Fruit fly (Drosophila melanogaster): Measurements from ENCODE around the gene Tfb5.

The Tfb5 gene

dm6 chr2L:5002711-5003402 is 7.8 kb downstream of the Tfb5 start (continued):
- TF ChIP-seq acj6 (GFP tag; optimal IDR thresholded peaks at IDR 0.05) (peak; percentile 29), Eip78C (GFP tag) (peak; percentile 76), esn (GFP tag; optimal IDR thresholded peaks at IDR 0.05) (peak; percentile 41), CG6808 (GFP tag; optimal IDR thresholded peaks at IDR 0.05) (no peak), CG8319 (GFP tag; optimal IDR thresholded peaks at IDR 0.05) (no peak), Ets21C (GFP tag; optimal IDR thresholded peaks at IDR 0.05) (no peak), Eip93F (GFP tag; optimal IDR thresholded peaks at IDR 0.05) (no peak), CG4318 (GFP tag; optimal IDR thresholded peaks at IDR 0.05) (peak; percentile 67), Eip75B (GFP tag; optimal IDR thresholded peaks at IDR 0.05) (no peak), Hr38 (GFP tag; optimal IDR thresholded peaks at IDR 0.05) (no peak), spab (GFP tag; optimal IDR thresholded peaks at IDR 0.05) (no peak), CG8119 (GFP tag; IDR thresholded peaks at IDR 0.05) (peak; percentile 82), lz (GFP tag; optimal IDR thresholded peaks at IDR 0.05) (peak; percentile 42), fd85E (GFP tag; optimal IDR thresholded peaks at IDR 0.05) (no peak), Lpt (GFP tag; optimal IDR thresholded peaks at IDR 0.05) (peak; percentile 43), eg (GFP tag; IDR thresholded peaks at IDR 0.05) (peak; percentile 83), CG32006 (GFP tag; optimal IDR thresholded peaks at IDR 0.05) (peak; percentile 81), cyc (GFP tag; optimal IDR thresholded peaks at IDR 0.05) (peak; percentile 10), CG6163 (GFP tag; IDR thresholded peaks at IDR 0.05) (peak; percentile 82), CG9139 (GFP tag; optimal IDR thresholded peaks at IDR 0.05) (no peak), Met (GFP tag; optimal IDR thresholded peaks at IDR 0.05) (peak; percentile 17), svp (GFP tag) (peak; percentile 84), dac (GFP tag; optimal IDR thresholded peaks at IDR 0.05) (peak; percentile 45), CG31627 (GFP tag; optimal IDR thresholded peaks at IDR 0.05) (peak; percentile 12), CG1621 (tag; optimal IDR thresholded peaks at IDR 0.05) (no peak), CG3919 (GFP tag; optimal IDR thresholded peaks at IDR 0.05) (peak; percentile 34), CG11294 (GFP tag; IDR thresholded peaks at IDR 0.05) (peak; percentile 49; the same call in 1 of the 2 replicates), Hr4 (GFP tag; optimal IDR thresholded peaks at IDR 0.05) (peak; percentile 83), Blimp-1 (GFP tag; optimal IDR thresholded peaks at IDR 0.05) (no peak), Sox14 (GFP tag; optimal IDR thresholded peaks at IDR 0.05) (peak; percentile 39), net (GFP tag; optimal IDR thresholded peaks at IDR 0.05) (peak; percentile 37)

dm6 chr2L:5002031-5002430 is 8.6 kb downstream of the Tfb5 start:
- no peak for TF ChIP-seq Eip75B (GFP tag; optimal IDR thresholded peaks at IDR 0.05)
- TF ChIP-seq svp (GFP tag): peak; percentile 52
- TF ChIP-seq Eip78C (GFP tag): peak; percentile 21
- TF ChIP-seq OdsH (GFP tag; optimal IDR thresholded peaks at IDR 0.05): no peak

dm6 chr2L:5001582-5001929 is 9.1 kb downstream of the Tfb5 start:
- TF ChIP-seq vri (GFP tag; optimal IDR thresholded peaks at IDR 0.05): peak; percentile 90
- no peak for TF ChIP-seq fd85E (GFP tag; optimal IDR thresholded peaks at IDR 0.05)

dm6 chr2L:5000919-5001581 is 9.6 kb downstream of the Tfb5 start:
- TF ChIP-seq CG10631 (GFP tag; optimal IDR thresholded peaks at IDR 0.05): no peak
- TF ChIP-seq Blimp-1 (GFP tag; optimal IDR thresholded peaks at IDR 0.05): no peak
- no peak for TF ChIP-seq CG31627 (GFP tag; optimal IDR thresholded peaks at IDR 0.05)
- no peak for TF ChIP-seq spab (GFP tag; optimal IDR thresholded peaks at IDR 0.05)
- TF ChIP-seq fd59A (GFP tag; optimal IDR thresholded peaks at IDR 0.05): no peak
- no peak for TF ChIP-seq esn (GFP tag; optimal IDR thresholded peaks at IDR 0.05)
- TF ChIP-seq CG11294 (GFP tag; IDR thresholded peaks at IDR 0.05): peak; percentile 62
- peak; percentile 57 for TF ChIP-seq dsx (GFP tag; optimal IDR thresholded peaks at IDR 0.05; ENCODE audit: poor library complexity, severe bottlenecking)
- no peak for TF ChIP-seq CG16779 (tag; optimal IDR thresholded peaks at IDR 0.05)
- no peak for TF ChIP-seq achi (GFP tag; optimal IDR thresholded peaks at IDR 0.05)
- TF ChIP-seq CG3919 (GFP tag; optimal IDR thresholded peaks at IDR 0.05): no peak
- TF ChIP-seq OdsH (GFP tag; optimal IDR thresholded peaks at IDR 0.05): peak; percentile 9
- TF ChIP-seq CG11762 (GFP tag; optimal IDR thresholded peaks at IDR 0.05; ENCODE audit: insufficient read depth): no peak
- no peak for TF ChIP-seq CG8319 (GFP tag; optimal IDR thresholded peaks at IDR 0.05)
- no peak for TF ChIP-seq CG1621 (tag; optimal IDR thresholded peaks at IDR 0.05)
- TF ChIP-seq Smox (GFP tag; optimal IDR thresholded peaks at IDR 0.05): no peak
- peak; percentile 2 for TF ChIP-seq Hr4 (GFP tag; optimal IDR thresholded peaks at IDR 0.05)
- TF ChIP-seq CG9139 (GFP tag; optimal IDR thresholded peaks at IDR 0.05): no peak
- TF ChIP-seq CG8632 (GFP tag; optimal IDR thresholded peaks at IDR 0.05): no peak
- TF ChIP-seq Lpt (GFP tag; optimal IDR thresholded peaks at IDR 0.05): no peak
- no peak for TF ChIP-seq Met (GFP tag; optimal IDR thresholded peaks at IDR 0.05)
- TF ChIP-seq salr (GFP tag; optimal IDR thresholded peaks at IDR 0.05): peak in 1 of 2 experiments; percentile 23
- no peak for TF ChIP-seq dac (GFP tag; optimal IDR thresholded peaks at IDR 0.05)
- TF ChIP-seq fd85E (GFP tag; optimal IDR thresholded peaks at IDR 0.05): no peak
- TF ChIP-seq acj6 (GFP tag; optimal IDR thresholded peaks at IDR 0.05): no peak
